Fruit fly (Drosophila melanogaster): ENCODE results near the gene COX7AL.
A peak's percentile ranks its signal among the peaks of the same experiment; 100 is the strongest.

- TF ChIP-seq Pif1B (GFP tag; optimal IDR thresholded peaks at IDR 0.05): no peak
- TF ChIP-seq EcR (GFP tag; optimal IDR thresholded peaks at IDR 0.05): no peak
- 0 out of 3 replicates have a peak, but pooled peaks have one; percentile 21 for TF ChIP-seq CG4496 (GFP tag; IDR thresholded peaks at IDR 0.05)
Observed at dm6 chr3R:8317709-8318335, 25.6 kb upstream of the COX7AL start.
